Fruit fly (Drosophila melanogaster) whole organism, embryonic: ENCODE measurements around the gene CG42305.
A peak's percentile ranks its signal among the peaks of the same experiment; 100 is the strongest.

ENCODE experiments used
- Awh ChIP-seq: fragments of 200-800 bp; sonication (Bioruptor generic); IDR thresholded peaks from 2 replicates; pipeline ENCODE4, ENCODE4 v1.3.6; 2022; ENCODE audit warnings: missing biosample characterization, missing genetic modification characterization
- CG10267 ChIP-seq: fragments of 200-800 bp; sonication (Bioruptor generic); optimal IDR thresholded peaks from 2 replicates; lab custom pipeline; 2018; ENCODE audit warnings: missing biosample characterization, mild to moderate bottlenecking, missing genetic modification characterization, moderate library complexity
- CG10979 ChIP-seq: fragments of 200-800 bp; sonication (Bioruptor generic); optimal IDR thresholded peaks from 2 replicates; lab custom pipeline; 2018; ENCODE audit warnings: missing biosample characterization, mild to moderate bottlenecking, missing genetic modification characterization, moderate library complexity
- CG11398 ChIP-seq: fragments of 200-800 bp; sonication (Bioruptor generic); optimal IDR thresholded peaks from 2 replicates; lab custom pipeline; 2016; ENCODE audit warnings: missing biosample characterization, missing genetic modification characterization
- CG11723 ChIP-seq: fragments of 200-800 bp; sonication (Bioruptor generic); optimal IDR thresholded peaks from 2 replicates; lab custom pipeline; 2017; ENCODE audit warnings: missing biosample characterization, mild to moderate bottlenecking, missing genetic modification characterization
- CG13296 ChIP-seq: fragments of 200-800 bp; sonication (Bioruptor generic); optimal IDR thresholded peaks from 3 replicates; lab custom pipeline; 2018; ENCODE audit warnings: missing biosample characterization, mild to moderate bottlenecking, missing genetic modification characterization
- CG14710 ChIP-seq: fragments of 200-800 bp; sonication (Bioruptor generic); optimal IDR thresholded peaks from 3 replicates; lab custom pipeline; 2019; ENCODE audit warnings: missing biosample characterization, mild to moderate bottlenecking, missing genetic modification characterization, moderate library complexity
- CG1529 ChIP-seq: fragments of 200-800 bp; sonication (Bioruptor generic); optimal IDR thresholded peaks from 3 replicates; lab custom pipeline; 2018; ENCODE audit warnings: missing biosample characterization, missing genetic modification characterization
- CG18476 ChIP-seq: fragments of 200-800 bp; sonication (Bioruptor generic); optimal IDR thresholded peaks from 2 replicates; lab custom pipeline; 2016; ENCODE audit warnings: missing biosample characterization, mild to moderate bottlenecking, missing genetic modification characterization
- CG2875 ChIP-seq: fragments of 200-800 bp; sonication (Bioruptor generic); optimal IDR thresholded peaks from 2 replicates; lab custom pipeline; 2017; ENCODE audit warnings: missing biosample characterization, mild to moderate bottlenecking, missing genetic modification characterization, missing genetic modification reagents
- CG33557 ChIP-seq: fragments of 200-800 bp; sonication (Bioruptor generic); optimal IDR thresholded peaks from 2 replicates; lab custom pipeline; 2019; ENCODE audit warnings: missing biosample characterization, mild to moderate bottlenecking, missing genetic modification characterization, moderate library complexity
- CG3838 ChIP-seq: fragments of 200-800 bp; sonication (Bioruptor generic); optimal IDR thresholded peaks from 3 replicates; lab custom pipeline; 2016; ENCODE audit warnings: missing biosample characterization, missing genetic modification characterization
- CG4820 ChIP-seq: fragments of 200-800 bp; sonication (Bioruptor generic); optimal IDR thresholded peaks from 3 replicates; lab custom pipeline; 2016; ENCODE audit warnings: missing biosample characterization, missing genetic modification characterization
- CG6254 ChIP-seq: fragments of 200-800 bp; sonication (Bioruptor generic); optimal IDR thresholded peaks from 3 replicates; lab custom pipeline; 2017; ENCODE audit warnings: mild to moderate bottlenecking, missing biosample characterization, missing genetic modification reagents, missing genetic modification characterization
- CG8359 ChIP-seq: fragments of 200-800 bp; sonication (Bioruptor generic); optimal IDR thresholded peaks from 2 replicates; lab custom pipeline; 2017; ENCODE audit warnings: missing biosample characterization, mild to moderate bottlenecking, missing genetic modification characterization, borderline replicate concordance
- CG9727 ChIP-seq: fragments of 200-800 bp; sonication (Bioruptor generic); optimal IDR thresholded peaks from 3 replicates; lab custom pipeline; 2017; ENCODE audit warnings: missing biosample characterization, mild to moderate bottlenecking, missing genetic modification characterization
- Dek ChIP-seq: fragments of 200-800 bp; sonication (Bioruptor generic); optimal IDR thresholded peaks from 3 replicates; lab custom pipeline; 2019; ENCODE audit warnings: missing biosample characterization, mild to moderate bottlenecking, missing genetic modification characterization, moderate library complexity
- Ets65A ChIP-seq: fragments of 200-800 bp; sonication (Bioruptor generic); peaks from one replicate; lab custom pipeline; 2016; ENCODE audit warnings: missing biosample characterization, missing genetic modification characterization
- H15 ChIP-seq: fragments of 200-800 bp; sonication (Bioruptor generic); IDR thresholded peaks from 3 replicates; pipeline ENCODE4 v1.3.6; 2022; ENCODE audit warnings: missing biosample characterization, missing genetic modification characterization
- Jarid2 ChIP-seq: fragments of 200-800 bp; sonication (Bioruptor generic); optimal IDR thresholded peaks from 3 replicates; lab custom pipeline; 2017; ENCODE audit warnings: mild to moderate bottlenecking, missing biosample characterization, missing genetic modification reagents, missing genetic modification characterization
- MESR4 ChIP-seq: fragments of 200-800 bp; sonication (Bioruptor generic); optimal IDR thresholded peaks from 2 replicates; lab custom pipeline; 2018; ENCODE audit warnings: missing biosample characterization, mild to moderate bottlenecking, missing genetic modification characterization, moderate library complexity
- Nf-YB ChIP-seq: fragments of 200-800 bp; sonication (Bioruptor generic); optimal IDR thresholded peaks from 3 replicates; lab custom pipeline; 2019; ENCODE audit warnings: missing biosample characterization, mild to moderate bottlenecking, missing genetic modification characterization, moderate library complexity
- Xrp1 ChIP-seq: fragments of 200-800 bp; sonication (Bioruptor generic); IDR thresholded peaks from 2 replicates; pipeline ENCODE4 v1.3.6; 2022; ENCODE audit warnings: missing biosample characterization, missing genetic modification characterization
- cas ChIP-seq: fragments of 200-800 bp; sonication (Bioruptor generic); IDR thresholded peaks from 2 replicates; pipeline ENCODE4 v1.3.6; 2022; ENCODE audit warnings: missing biosample characterization, missing genetic modification characterization
- cg ChIP-seq: fragments of 200-800 bp; sonication (Bioruptor generic); optimal IDR thresholded peaks from 3 replicates; lab custom pipeline; 2019; ENCODE audit warnings: missing biosample characterization, mild to moderate bottlenecking, missing genetic modification characterization, moderate library complexity
- chif ChIP-seq, 2 experiments: fragments of 200-800 bp; sonication (Bioruptor generic); optimal IDR thresholded peaks; 3 replicates each; lab custom pipeline; 2016; ENCODE audit warnings: missing biosample characterization in 2 of 2, missing genetic modification characterization in 2 of 2
- croc ChIP-seq: fragments of 200-800 bp; sonication (Bioruptor generic); conservative IDR thresholded peaks from 3 replicates; pipeline ENCODE4 v1.3.6; 2022; ENCODE audit warnings: missing biosample characterization, missing genetic modification characterization
- dan ChIP-seq: fragments of 200-800 bp; sonication (Bioruptor generic); IDR thresholded peaks from 2 replicates; pipeline ENCODE4 v1.3.6; 2022; ENCODE audit warnings: missing biosample characterization, missing genetic modification characterization
- disco-r ChIP-seq: fragments of 200-800 bp; sonication (Bioruptor generic); optimal IDR thresholded peaks from 2 replicates; lab custom pipeline; 2016; ENCODE audit warnings: missing biosample characterization, missing genetic modification characterization
- dmrt11E ChIP-seq: fragments of 200-800 bp; sonication (Bioruptor generic); optimal IDR thresholded peaks from 3 replicates; lab custom pipeline; 2018; ENCODE audit warnings: missing biosample characterization, mild to moderate bottlenecking, missing genetic modification characterization, moderate library complexity
- dmrt99B ChIP-seq: fragments of 200-800 bp; sonication (Bioruptor generic); optimal IDR thresholded peaks from 2 replicates; lab custom pipeline; 2018; ENCODE audit warnings: missing biosample characterization, mild to moderate bottlenecking, missing genetic modification characterization, moderate library complexity
- insv ChIP-seq, 2 experiments: fragments of 200-800 bp; sonication (Bioruptor generic); optimal IDR thresholded peaks; 3 replicates each; lab custom pipeline; 2016 to 2018; ENCODE audit warnings: missing biosample characterization in 2 of 2, missing genetic modification characterization in 2 of 2
- jumu ChIP-seq: fragments of 200-800 bp; sonication (Bioruptor generic); optimal IDR thresholded peaks from 3 replicates; lab custom pipeline; 2016; ENCODE audit warnings: missing biosample characterization, missing genetic modification characterization
- lola ChIP-seq, 3 experiments: fragments of >200 bp in 2 of 3; fragments of 200-800 bp in 1 of 3; sonication (Bioruptor generic) in 1 of 3; optimal IDR thresholded peaks; 2 replicates each; lab custom pipeline; 2017 to 2019; ENCODE audit warnings: missing biosample characterization in 3 of 3, missing genetic modification characterization in 3 of 3, mild to moderate bottlenecking in 1 of 3, moderate library complexity in 1 of 3
- schlank ChIP-seq: fragments of 200-800 bp; sonication (Bioruptor generic); optimal IDR thresholded peaks from 2 replicates; lab custom pipeline; 2018; ENCODE audit warnings: missing biosample characterization, mild to moderate bottlenecking, missing genetic modification characterization
- sens ChIP-seq: fragments of 200-800 bp; sonication (Bioruptor generic); peaks from one replicate; lab custom pipeline; 2016; ENCODE audit warnings: missing biosample characterization, missing genetic modification characterization
- sisA ChIP-seq: fragments of 200-800 bp; sonication (Bioruptor generic); IDR thresholded peaks from 2 replicates; pipeline ENCODE4 v1.3.6; 2022; ENCODE audit warnings: missing biosample characterization, missing genetic modification characterization
- sqz ChIP-seq: fragments of 200-800 bp; sonication (Bioruptor generic); optimal IDR thresholded peaks from 3 replicates; lab custom pipeline; 2018; ENCODE audit warnings: missing biosample characterization, mild to moderate bottlenecking, missing genetic modification characterization
- wek ChIP-seq: fragments of 200-800 bp; sonication (Bioruptor generic); optimal IDR thresholded peaks from 3 replicates; lab custom pipeline; 2018; ENCODE audit warnings: missing biosample characterization, mild to moderate bottlenecking, missing genetic modification characterization, moderate library complexity
- zen ChIP-seq: fragments of 200-800 bp; sonication (Bioruptor generic); optimal IDR thresholded peaks from 3 replicates; lab custom pipeline; 2018; ENCODE audit warnings: missing biosample characterization, mild to moderate bottlenecking, missing genetic modification characterization, moderate library complexity

The CG42305 gene

DNA sequence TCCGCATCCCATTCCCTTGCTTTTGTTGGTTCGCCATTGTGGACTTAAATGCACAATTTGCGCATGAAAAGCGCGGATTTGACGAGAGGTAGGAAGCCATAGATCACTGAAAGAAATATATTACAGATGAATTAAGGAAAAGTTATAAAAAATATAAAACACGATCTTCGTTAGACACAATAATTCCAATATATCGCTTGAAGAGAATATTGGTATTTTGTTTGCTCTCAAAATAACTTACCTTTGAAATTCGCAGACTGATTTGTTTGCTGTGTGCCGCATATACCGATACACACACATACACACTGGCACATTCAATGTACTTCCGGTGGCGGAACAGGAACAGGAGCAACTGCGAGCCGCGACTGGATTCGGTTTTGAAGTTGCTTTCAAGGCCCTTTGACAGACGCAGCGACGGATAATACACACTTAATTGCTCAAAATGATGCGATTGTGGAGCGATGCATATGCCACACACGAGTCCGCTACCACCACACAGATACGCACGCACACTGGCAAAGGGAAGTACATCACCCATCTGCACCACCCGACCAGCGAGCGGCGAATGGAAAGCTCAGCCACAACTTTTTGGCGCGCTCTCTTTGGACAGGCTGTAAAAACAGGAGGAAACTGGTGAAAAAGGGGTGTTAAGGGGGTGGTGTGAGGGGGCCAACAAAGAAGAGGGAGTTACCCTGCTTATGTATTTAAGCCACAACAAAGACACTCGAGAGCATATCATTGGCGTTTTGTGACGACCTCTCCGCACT lies 6.6 kb upstream of the CG42305 start (continued):
- TF ChIP-seq CG9727 (GFP tag; lab: Kevin White, UChicago) (peak; percentile 7), croc (GFP tag; lab: Robert Waterston, UW) (no peak), CG33557 (GFP tag; lab: Kevin White, UChicago) (no peak), MESR4 (no peak), CG14710 (peak; percentile 14), CG3838 (GFP tag; lab: Kevin White, UChicago) (no peak), jumu (GFP tag; lab: Kevin White, UChicago) (no peak), dan (GFP tag; lab: Robert Waterston, UW) (no peak), lola (GFP tag; optimal IDR thresholded peaks at IDR 0.05; lab: Kevin White, UChicago) (no peak), CG8359 (no peak), Xrp1 (peak; percentile 55), Jarid2 (GFP tag; lab: Kevin White, UChicago) (peak; percentile 13), sens (GFP tag; lab: Kevin White, UChicago) (peak; percentile 77), Dek (tag; lab: Kevin White, UChicago) (no peak), schlank (tag; lab: Kevin White, UChicago) (no peak), sisA (GFP tag; lab: Robert Waterston, UW) (no peak), CG13296 (GFP tag; lab: Kevin White, UChicago) (no peak), wek (no peak), H15 (GFP tag; lab: Robert Waterston, UW) (no peak), disco-r (GFP tag; lab: Kevin White, UChicago) (no peak), CG10979 (peak; percentile 39), CG10267 (tag; lab: Kevin White, UChicago) (peak; percentile 9), dmrt11E (peak; percentile 26), CG4820 (no peak), cg (GFP tag; lab: Kevin White, UChicago) (peak; percentile 48), dmrt99B (no peak), insv (GFP tag; optimal IDR thresholded peaks at IDR 0.05; lab: Kevin White, UChicago) (no peak), zen (tag; lab: Kevin White, UChicago) (peak; percentile 21), chif (GFP tag; optimal IDR thresholded peaks at IDR 0.05; lab: Kevin White, UChicago) (peak in 1 of 2 experiments; percentile 14), sqz (GFP tag; lab: Kevin White, UChicago) (no peak), CG1529 (GFP tag; lab: Kevin White, UChicago) (no peak), CG2875 (GFP tag; lab: Kevin White, UChicago) (no peak), CG6254 (GFP tag; lab: Kevin White, UChicago) (peak; percentile 1), Awh (GFP tag; lab: Robert Waterston, UW) (no peak), CG18476 (no peak), cas (GFP tag; lab: Robert Waterston, UW) (no peak), CG11723 (GFP tag; lab: Kevin White, UChicago) (no peak), Nf-YB (GFP tag; lab: Kevin White, UChicago) (peak; percentile 69), CG11398 (GFP tag; lab: Kevin White, UChicago) (no peak), Ets65A (GFP tag; lab: Kevin White, UChicago) (peak; percentile 38)
